Worm (Caenorhabditis elegans) whole organism, L2 larva: ENCODE measurements around the gene C35A5.5.

Experiments
- C34F6.9 ChIP-seq: fragments of 150-350 bp; optimal IDR thresholded peaks from 2 replicates; lab custom pipeline; 2014; ENCODE audit warnings: missing biosample characterization, missing genetic modification characterization
- F13H6.1 ChIP-seq: sonication (generic microtip); optimal IDR thresholded peaks from 2 replicates; lab custom pipeline; 2016; ENCODE audit warnings: missing genetic modification characterization, missing compliant biosample characterization
- R02D3.7 ChIP-seq: fragments of 150-350 bp; optimal IDR thresholded peaks from 2 replicates; lab custom pipeline; 2014; ENCODE audit warnings: missing biosample characterization, missing genetic modification characterization
- Y55F3AM.14 ChIP-seq: fragments of 200-800 bp; sonication (Bioruptor generic); optimal IDR thresholded peaks from 2 replicates; lab custom pipeline; 2018; ENCODE audit warnings: mild to moderate bottlenecking, missing genetic modification characterization, missing compliant biosample characterization
- alr-1 ChIP-seq: fragments of 150-350 bp; optimal IDR thresholded peaks from 2 replicates; lab custom pipeline; 2014; ENCODE audit warnings: missing biosample characterization, missing genetic modification characterization
- aly-2 ChIP-seq: fragments of 150-350 bp; optimal IDR thresholded peaks from 2 replicates; lab custom pipeline; 2014; ENCODE audit warnings: missing biosample characterization, missing genetic modification characterization
- ama-1 ChIP-seq: fragments of 150-350 bp; optimal IDR thresholded peaks from 2 replicates; lab custom pipeline; 2018; ENCODE audit warnings: inconsistent platforms
- ceh-16 ChIP-seq: fragments of 150-350 bp; optimal IDR thresholded peaks from 2 replicates; lab custom pipeline; 2014; ENCODE audit warnings: missing biosample characterization, missing genetic modification characterization
- ceh-82 ChIP-seq: fragments of 150-350 bp; optimal IDR thresholded peaks from 2 replicates; lab custom pipeline; 2014; ENCODE audit warnings: missing biosample characterization, missing genetic modification characterization
- crh-2 ChIP-seq: sonication (generic microtip); optimal IDR thresholded peaks from 2 replicates; lab custom pipeline; 2017; ENCODE audit warnings: missing biosample characterization, missing genetic modification characterization
- egl-27 ChIP-seq: sonication (generic microtip); optimal IDR thresholded peaks from 3 replicates; lab custom pipeline; 2017; ENCODE audit warnings: missing biosample characterization, missing genetic modification reagents, missing genetic modification characterization
- elt-1 ChIP-seq: fragments of 150-350 bp; optimal IDR thresholded peaks from 2 replicates; lab custom pipeline; 2014; ENCODE audit warnings: missing biosample characterization, missing genetic modification characterization
- elt-3 ChIP-seq: sonication (generic microtip); optimal IDR thresholded peaks from 2 replicates; lab custom pipeline; 2017; ENCODE audit warnings: missing biosample characterization, missing genetic modification characterization
- fos-1 ChIP-seq: fragments of 150-350 bp; optimal IDR thresholded peaks from 2 replicates; lab custom pipeline; 2014; ENCODE audit warnings: missing biosample characterization, missing genetic modification characterization
- lin-13 ChIP-seq: fragments of 150-350 bp; optimal IDR thresholded peaks from 2 replicates; lab custom pipeline; 2014; ENCODE audit warnings: missing biosample characterization, missing genetic modification reagents, missing genetic modification characterization
- lsy-2 ChIP-seq, 2 experiments: fragments of 150-350 bp in 1 of 2; sonication (generic microtip) in 1 of 2; optimal IDR thresholded peaks; 2 replicates each; lab custom pipeline; 2014 to 2017; ENCODE audit warnings: missing biosample characterization in 2 of 2, missing genetic modification characterization in 2 of 2
- mbf-1 ChIP-seq: sonication (generic microtip); optimal IDR thresholded peaks from 2 replicates; lab custom pipeline; 2017; ENCODE audit warnings: missing biosample characterization, missing genetic modification characterization
- nhr-10 ChIP-seq: sonication (generic microtip); optimal IDR thresholded peaks from 2 replicates; lab custom pipeline; 2017; ENCODE audit warnings: missing biosample characterization, missing genetic modification characterization
- nhr-11 ChIP-seq: fragments of 150-350 bp; optimal IDR thresholded peaks from 2 replicates; lab custom pipeline; 2014; ENCODE audit warnings: missing biosample characterization, missing genetic modification characterization
- nhr-12 ChIP-seq: fragments of 150-350 bp; optimal IDR thresholded peaks from 2 replicates; lab custom pipeline; 2014; ENCODE audit warnings: missing biosample characterization, missing genetic modification characterization
- nhr-129 ChIP-seq: fragments of 150-350 bp; optimal IDR thresholded peaks from 2 replicates; lab custom pipeline; 2014; ENCODE audit warnings: missing biosample characterization, missing genetic modification characterization
- nhr-21 ChIP-seq: fragments of 150-350 bp; optimal IDR thresholded peaks from 2 replicates; lab custom pipeline; 2014; ENCODE audit warnings: missing biosample characterization, missing genetic modification characterization
- nhr-23 ChIP-seq: fragments of 150-350 bp; optimal IDR thresholded peaks from 2 replicates; lab custom pipeline; 2014; ENCODE audit warnings: missing biosample characterization, missing genetic modification reagents, missing genetic modification characterization
- nhr-237 ChIP-seq: fragments of 150-350 bp; optimal IDR thresholded peaks from 2 replicates; lab custom pipeline; 2014; ENCODE audit warnings: missing biosample characterization, missing genetic modification characterization
- nhr-25 ChIP-seq: fragments of 150-350 bp; sonication (generic microtip); optimal IDR thresholded peaks from 3 replicates; lab custom pipeline; 2014; ENCODE audit warnings: missing biosample characterization, missing genetic modification characterization
- nhr-6 ChIP-seq: fragments of 150-350 bp; optimal IDR thresholded peaks from 2 replicates; lab custom pipeline; 2014; ENCODE audit warnings: missing biosample characterization, missing genetic modification characterization
- peb-1 ChIP-seq: fragments of 150-350 bp; optimal IDR thresholded peaks from 2 replicates; lab custom pipeline; 2014; ENCODE audit warnings: missing biosample characterization, missing genetic modification characterization
- sma-9 ChIP-seq, 2 experiments: fragments of 150-350 bp in 1 of 2; sonication (generic microtip) in 1 of 2; optimal IDR thresholded peaks; 2 replicates each; lab custom pipeline; 2014 to 2016; ENCODE audit warnings: missing genetic modification characterization in 2 of 2, mild to moderate bottlenecking in 1 of 2, missing biosample characterization in 1 of 2, missing compliant biosample characterization in 1 of 2, missing genetic modification reagents in 1 of 2, moderate library complexity in 1 of 2
- unc-55 ChIP-seq: fragments of 150-350 bp; sonication (generic microtip); optimal IDR thresholded peaks from 3 replicates; lab custom pipeline; 2014; ENCODE audit warnings: missing biosample characterization, missing genetic modification reagents, missing genetic modification characterization
- unc-62 ChIP-seq: fragments of 150-350 bp; optimal IDR thresholded peaks from 2 replicates; lab custom pipeline; 2014; ENCODE audit warnings: missing biosample characterization, missing genetic modification reagents, missing genetic modification characterization
- zag-1 ChIP-seq: fragments of 150-350 bp; optimal IDR thresholded peaks from 2 replicates; lab custom pipeline; 2014; ENCODE audit warnings: missing biosample characterization, missing genetic modification characterization
- ztf-1 ChIP-seq: fragments of 200-800 bp; sonication (Bioruptor generic); conservative IDR thresholded peaks from 2 replicates; pipeline ENCODE4 v1.3.6; 2022; ENCODE audit warnings: missing genetic modification characterization, missing compliant biosample characterization
- ztf-11 ChIP-seq: sonication (generic microtip); optimal IDR thresholded peaks from 2 replicates; lab custom pipeline; 2017; ENCODE audit warnings: missing biosample characterization, missing genetic modification characterization

C35A5.5 gene

DNA sequence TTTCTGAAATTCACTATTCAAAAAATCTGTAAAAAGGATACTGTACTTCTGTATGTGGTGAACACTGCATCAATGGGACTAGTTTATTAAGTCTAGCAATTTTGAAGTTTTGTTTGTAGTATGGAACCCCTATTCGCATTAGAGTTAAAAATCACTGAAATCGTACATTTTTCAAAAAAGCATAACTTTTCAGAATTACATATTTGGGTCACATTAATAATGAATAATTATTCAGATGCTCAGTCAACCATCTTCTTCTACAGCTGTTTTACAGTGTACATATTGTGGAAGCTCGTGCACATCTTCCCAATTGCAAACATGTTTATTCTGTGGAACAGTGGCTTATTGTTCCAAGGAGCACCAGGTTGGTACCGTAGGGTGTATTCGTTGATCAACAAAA lies 36.9 kb upstream of the C35A5.5 start:
- TF ChIP-seq unc-62 (no peak), ztf-1 (GFP tag; lab: Robert Waterston, UW) (no peak), fos-1 (tag; lab: Kevin White, UChicago) (no peak), peb-1 (tag; lab: Kevin White, UChicago) (no peak), elt-1 (tag; lab: Kevin White, UChicago) (no peak), crh-2 (tag; lab: Kevin White, UChicago) (no peak), nhr-12 (tag; lab: Kevin White, UChicago) (no peak), nhr-10 (tag; lab: Kevin White, UChicago) (no peak), aly-2 (tag; lab: Kevin White, UChicago) (no peak), ceh-16 (tag; lab: Kevin White, UChicago) (no peak), nhr-25 (tag; lab: Kevin White, UChicago) (no peak), C34F6.9 (no peak)

DNA sequence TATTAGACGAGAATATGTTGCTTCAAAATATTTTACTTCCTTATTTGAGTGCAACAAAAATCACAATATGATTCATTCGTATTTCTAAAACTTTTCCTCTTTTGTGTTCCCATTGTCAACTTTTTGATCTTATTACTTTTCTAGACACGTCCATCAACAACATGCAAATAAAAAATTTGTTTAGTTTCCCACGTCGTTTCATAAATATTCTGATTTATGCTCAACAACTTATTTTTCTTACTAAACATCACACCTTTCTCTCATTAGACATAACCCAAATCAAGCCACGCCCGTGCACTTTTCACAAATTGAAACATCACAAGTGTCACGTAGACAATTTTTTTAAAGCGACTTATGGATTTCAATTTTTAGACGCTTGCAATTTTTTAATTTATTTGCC lies 35.8 kb upstream of the C35A5.5 start:
- TF ChIP-seq R02D3.7 (tag; lab: Kevin White, UChicago): no peak
- TF ChIP-seq nhr-6 (tag; lab: Kevin White, UChicago): no peak
- TF ChIP-seq zag-1: no peak
- no peak for TF ChIP-seq nhr-237 (tag; lab: Kevin White, UChicago)
- TF ChIP-seq, all 48 proteins: peak for 0

DNA sequence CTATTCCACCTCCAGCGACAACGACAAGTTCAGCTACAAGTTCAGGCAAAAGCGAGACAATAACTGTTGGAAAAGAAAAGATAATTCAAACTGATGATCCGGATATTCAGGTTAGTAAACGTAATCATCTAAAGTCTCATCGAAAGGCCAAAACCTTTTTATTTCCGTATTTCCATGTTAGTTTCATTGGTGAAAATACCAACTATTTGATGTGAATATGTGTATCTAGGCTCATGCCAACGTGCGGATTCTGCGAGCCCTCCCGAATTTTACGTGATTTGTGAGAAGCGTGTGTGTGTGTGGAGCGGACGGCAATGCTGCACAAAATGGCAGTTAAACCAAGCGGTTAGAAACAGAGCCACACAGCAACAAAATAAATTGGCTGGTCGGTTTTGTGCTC lies 34.6 kb upstream of the C35A5.5 start:
- TF ChIP-seq elt-1 (tag; lab: Kevin White, UChicago): no peak
- TF ChIP-seq nhr-129 (tag; lab: Kevin White, UChicago): peak; percentile 27
- TF ChIP-seq ceh-82: no peak

DNA sequence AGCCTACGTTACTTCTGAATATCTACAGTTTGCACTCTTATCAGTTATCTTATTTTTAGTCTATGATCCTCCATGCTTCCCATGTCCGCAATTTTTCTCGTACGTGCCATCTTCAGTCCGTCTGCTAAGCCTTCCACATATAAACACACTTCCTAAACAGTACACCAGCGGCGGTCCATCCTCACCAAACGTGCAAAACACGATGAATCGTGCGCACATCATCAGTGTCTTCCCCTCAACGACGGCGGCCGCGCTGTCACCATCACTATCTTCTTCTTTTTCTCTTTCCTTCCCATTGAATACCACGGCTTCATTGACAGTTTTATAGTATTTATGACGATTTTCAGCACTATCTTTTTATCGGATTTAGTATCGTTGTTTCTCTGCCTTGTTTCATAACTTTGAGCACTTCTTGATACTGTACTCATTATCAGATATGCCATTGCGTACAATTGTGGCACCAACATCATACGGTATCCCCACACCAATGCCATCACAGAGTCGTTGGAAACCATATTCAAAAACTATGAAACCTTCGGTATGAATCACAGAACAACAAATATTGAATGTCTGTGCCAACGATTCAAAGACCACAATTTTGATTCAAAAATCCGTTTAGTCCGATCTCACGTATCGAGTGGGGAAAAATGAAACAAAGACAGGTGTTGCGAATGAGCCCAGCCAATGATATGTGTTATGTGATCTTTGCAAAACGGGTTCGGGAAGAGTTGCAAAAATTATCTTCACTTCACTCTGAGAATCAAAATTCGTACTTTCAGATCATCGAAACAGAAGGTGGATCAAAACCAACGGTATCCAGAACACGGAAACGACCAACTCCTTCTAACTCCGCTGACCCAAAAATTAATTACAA lies 32.5 kb upstream of the C35A5.5 start:
- TF ChIP-seq lsy-2 (tag; optimal IDR thresholded peaks at IDR 0.05; lab: Kevin White, UChicago): no peak
- TF ChIP-seq sma-9 (GFP tag; optimal IDR thresholded peaks at IDR 0.05; lab: Kevin White, UChicago): peak; percentile 36
- TF ChIP-seq sma-9 (tag; optimal IDR thresholded peaks at IDR 0.05; lab: Kevin White, UChicago): no peak
- peak; percentile 21 for TF ChIP-seq Y55F3AM.14 (GFP tag; lab: Kevin White, UChicago)
- no peak for TF ChIP-seq ztf-11
- TF ChIP-seq nhr-21 (tag; lab: Kevin White, UChicago): peak; percentile 43

DNA sequence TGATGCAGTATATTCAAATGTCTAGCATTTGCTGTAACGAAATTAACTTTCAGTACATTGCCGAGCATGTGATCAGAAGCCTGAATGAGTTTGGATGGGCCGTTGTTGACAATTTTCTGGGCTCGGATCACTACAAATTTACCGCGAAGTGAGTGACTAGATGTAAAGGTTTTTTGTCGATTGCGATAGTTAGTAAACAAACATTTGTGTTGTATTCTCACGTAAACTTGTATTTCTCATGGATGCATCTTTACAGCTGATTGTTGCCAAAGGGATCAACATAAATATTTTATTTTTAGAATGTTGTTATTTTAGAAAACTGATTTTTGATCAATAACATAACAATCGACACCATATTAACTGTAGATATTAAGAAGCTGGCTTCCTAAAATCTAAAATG lies 31.6 kb upstream of the C35A5.5 start:
- TF ChIP-seq nhr-12 (tag; lab: Kevin White, UChicago) (no peak), mbf-1 (tag; lab: Kevin White, UChicago) (no peak), unc-62 (no peak), Y55F3AM.14 (GFP tag; lab: Kevin White, UChicago) (no peak), nhr-6 (tag; lab: Kevin White, UChicago) (no peak), unc-55 (no peak), ama-1 (lab: Kevin White, UChicago) (no peak)

DNA sequence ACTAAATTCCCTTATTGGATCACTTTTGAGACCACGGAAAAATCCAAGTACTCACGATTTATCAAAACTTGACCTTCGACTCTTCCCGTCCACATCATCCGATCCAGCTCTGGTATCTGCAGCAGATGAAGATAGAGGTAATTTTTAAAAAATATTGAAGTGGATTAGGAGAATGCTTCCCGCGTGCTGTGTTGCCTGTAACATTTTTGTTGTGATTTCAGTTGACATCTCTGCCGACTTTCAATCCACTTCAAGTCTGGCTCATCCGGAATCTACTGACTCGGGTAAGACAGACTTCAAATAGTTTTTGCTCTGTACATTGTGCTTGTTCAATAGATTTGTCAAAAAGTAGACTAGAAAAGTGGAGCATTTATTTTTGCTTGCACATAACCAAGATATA lies 30.2 kb upstream of the C35A5.5 start:
- TF ChIP-seq nhr-25 (tag; lab: Kevin White, UChicago) (no peak), lsy-2 (tag; optimal IDR thresholded peaks at IDR 0.05; lab: Kevin White, UChicago) (no peak), nhr-10 (tag; lab: Kevin White, UChicago) (no peak), nhr-23 (no peak), elt-3 (no peak), nhr-21 (tag; lab: Kevin White, UChicago) (no peak), nhr-12 (tag; lab: Kevin White, UChicago) (no peak), egl-27 (tag; lab: Kevin White, UChicago) (no peak), nhr-11 (tag; lab: Kevin White, UChicago) (no peak), lin-13 (GFP tag; lab: Kevin White, UChicago) (no peak), aly-2 (tag; lab: Kevin White, UChicago) (no peak), alr-1 (no peak), elt-1 (tag; lab: Kevin White, UChicago) (no peak), F13H6.1 (tag; lab: Kevin White, UChicago) (no peak)
